Worm (Caenorhabditis elegans) whole organism, mixed stage, embryonic: Measurements from ENCODE around the gene K06H6.2.

ENCODE experiments used
- bed-3 ChIP-seq: fragments of 200-800 bp; sonication (Bioruptor generic); optimal IDR thresholded peaks from 3 replicates; lab custom pipeline; 2018; ENCODE audit warnings: mild to moderate bottlenecking, missing genetic modification characterization, moderate library complexity, missing compliant biosample characterization
- blmp-1 ChIP-seq: fragments of 150-350 bp; optimal IDR thresholded peaks from 2 replicates; lab custom pipeline; 2014; ENCODE audit warnings: missing biosample characterization, missing genetic modification characterization
- ceh-39 ChIP-seq: fragments of 150-350 bp; optimal IDR thresholded peaks from 2 replicates; lab custom pipeline; 2014; ENCODE audit warnings: missing biosample characterization, missing genetic modification characterization
- ceh-43 ChIP-seq: fragments of 200-800 bp; sonication (Bioruptor generic); optimal IDR thresholded peaks from 2 replicates; lab custom pipeline; 2018; ENCODE audit warnings: mild to moderate bottlenecking, missing genetic modification characterization, moderate library complexity, missing compliant biosample characterization
- ceh-83 ChIP-seq: fragments of 200-800 bp; sonication (Bioruptor generic); optimal IDR thresholded peaks from 2 replicates; lab custom pipeline; 2018; ENCODE audit warnings: mild to moderate bottlenecking, missing genetic modification characterization, missing compliant biosample characterization
- ces-1 ChIP-seq: fragments of 150-350 bp; optimal IDR thresholded peaks from 2 replicates; lab custom pipeline; 2014; ENCODE audit warnings: missing biosample characterization, missing genetic modification reagents, missing genetic modification characterization
- cnd-1 ChIP-seq: fragments of 200-800 bp; sonication (Bioruptor generic); optimal IDR thresholded peaks from 2 replicates; lab custom pipeline; 2018; ENCODE audit warnings: mild to moderate bottlenecking, missing genetic modification characterization, missing compliant biosample characterization
- elt-1 ChIP-seq: sonication (generic microtip); optimal IDR thresholded peaks from 2 replicates; lab custom pipeline; 2017; ENCODE audit warnings: missing genetic modification characterization, mild to moderate bottlenecking, missing compliant biosample characterization, antibody characterized with exemption, moderate library complexity, borderline replicate concordance; ENCODE audit not compliant: insufficient read depth
- elt-3 ChIP-seq: fragments of 150-350 bp; optimal IDR thresholded peaks from 2 replicates; lab custom pipeline; 2014; ENCODE audit warnings: missing biosample characterization, missing genetic modification characterization
- flh-1 ChIP-seq: fragments of 200-800 bp; sonication (Bioruptor generic); optimal IDR thresholded peaks from 2 replicates; lab custom pipeline; 2018; ENCODE audit warnings: mild to moderate bottlenecking, missing genetic modification characterization, moderate library complexity, missing compliant biosample characterization
- ham-2 ChIP-seq: fragments of 200-800 bp; sonication (Bioruptor generic); optimal IDR thresholded peaks from 2 replicates; lab custom pipeline; 2018; ENCODE audit warnings: mild to moderate bottlenecking, missing genetic modification characterization, missing compliant biosample characterization
- lin-13 ChIP-seq: fragments of 150-350 bp; optimal IDR thresholded peaks from 2 replicates; lab custom pipeline; 2014; ENCODE audit warnings: missing biosample characterization, missing genetic modification characterization
- lin-32 ChIP-seq: fragments of 200-800 bp; sonication (Bioruptor generic); optimal IDR thresholded peaks from 2 replicates; lab custom pipeline; 2018; ENCODE audit warnings: mild to moderate bottlenecking, missing genetic modification characterization, missing compliant biosample characterization
- lsy-2 ChIP-seq: fragments of 150-350 bp; optimal IDR thresholded peaks from 2 replicates; lab custom pipeline; 2014; ENCODE audit warnings: missing biosample characterization, missing genetic modification characterization
- mab-5 ChIP-seq: fragments of 150-350 bp; optimal IDR thresholded peaks from 2 replicates; lab custom pipeline; 2014; ENCODE audit warnings: missing biosample characterization, missing genetic modification characterization
- mep-1 ChIP-seq: fragments of 150-350 bp; optimal IDR thresholded peaks from 2 replicates; lab custom pipeline; 2017; ENCODE audit warnings: missing biosample characterization, missing genetic modification reagents, missing genetic modification characterization, inconsistent platforms
- mls-2 ChIP-seq: sonication (generic microtip); optimal IDR thresholded peaks from 2 replicates; lab custom pipeline; 2016; ENCODE audit warnings: mild to moderate bottlenecking, missing genetic modification characterization, moderate library complexity, missing compliant biosample characterization
- nhr-12 ChIP-seq: fragments of 150-350 bp; optimal IDR thresholded peaks from 2 replicates; lab custom pipeline; 2014; ENCODE audit warnings: missing biosample characterization, missing genetic modification characterization
- nhr-2 ChIP-seq: fragments of 150-350 bp; optimal IDR thresholded peaks from 2 replicates; lab custom pipeline; 2014; ENCODE audit warnings: missing biosample characterization, missing genetic modification characterization
- nhr-237 ChIP-seq: fragments of 150-350 bp; optimal IDR thresholded peaks from 2 replicates; lab custom pipeline; 2014; ENCODE audit warnings: missing biosample characterization, missing genetic modification characterization
- nhr-76 ChIP-seq: sonication (generic microtip); optimal IDR thresholded peaks from 2 replicates; lab custom pipeline; 2017; ENCODE audit warnings: missing biosample characterization, missing genetic modification characterization
- pha-4 ChIP-seq: fragments of 150-350 bp; optimal IDR thresholded peaks from 2 replicates; lab custom pipeline; 2018; ENCODE audit warnings: missing biosample characterization, missing genetic modification reagents, missing genetic modification characterization
- sem-2 ChIP-seq: fragments of 200-800 bp; sonication (Bioruptor generic); optimal IDR thresholded peaks from 2 replicates; lab custom pipeline; 2018; ENCODE audit warnings: mild to moderate bottlenecking, missing genetic modification characterization, missing compliant biosample characterization
- snpc-4 ChIP-seq: fragments of 150-350 bp; optimal IDR thresholded peaks from 2 replicates; lab custom pipeline; 2014; ENCODE audit warnings: missing biosample characterization, missing genetic modification characterization
- sptf-1 ChIP-seq: sonication (generic microtip); optimal IDR thresholded peaks from 2 replicates; lab custom pipeline; 2017; ENCODE audit warnings: mild to moderate bottlenecking, missing genetic modification characterization, moderate library complexity, missing compliant biosample characterization
- tbx-8 ChIP-seq: fragments of 200-800 bp; sonication (Bioruptor generic); optimal IDR thresholded peaks from 2 replicates; lab custom pipeline; 2018; ENCODE audit warnings: mild to moderate bottlenecking, missing genetic modification characterization, moderate library complexity, missing compliant biosample characterization
- unc-120 ChIP-seq: sonication (generic microtip); optimal IDR thresholded peaks from 2 replicates; lab custom pipeline; 2017; ENCODE audit warnings: missing genetic modification characterization, missing compliant biosample characterization; ENCODE audit not compliant: poor library complexity, severe bottlenecking
- unc-62 ChIP-seq: fragments of 150-350 bp; optimal IDR thresholded peaks from 2 replicates; lab custom pipeline; 2014; ENCODE audit warnings: missing biosample characterization, missing genetic modification reagents, missing genetic modification characterization
- zip-8 ChIP-seq: fragments of 150-350 bp; optimal IDR thresholded peaks from 2 replicates; lab custom pipeline; 2014; ENCODE audit warnings: missing biosample characterization, missing genetic modification characterization

Gene K06H6.2

DNA sequence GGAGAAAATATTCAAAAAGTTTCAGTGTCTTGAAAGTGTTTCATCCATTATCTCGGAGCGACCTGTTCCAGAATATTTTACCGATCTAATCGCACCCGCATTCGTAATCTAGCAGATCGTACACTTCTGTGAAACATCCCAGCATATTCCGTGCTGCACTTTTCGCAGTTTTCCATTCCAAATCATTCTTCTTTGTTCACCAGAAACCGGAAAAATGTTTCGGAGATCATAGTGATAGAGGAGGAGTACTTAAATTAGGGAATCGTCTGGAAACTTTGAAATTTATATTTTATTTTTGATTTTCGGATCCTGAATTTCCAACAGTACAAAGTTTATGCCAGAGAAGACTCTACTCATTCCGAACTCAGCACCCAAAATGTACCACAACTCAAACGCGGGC lies at the start of gene K06H6.2:
Gene K06H6.2, plus strand, starts transcription at position 301 of the 400 bp plus-strand sequence.
- TF ChIP-seq mab-5 (tag; lab: Kevin White, UChicago) (no peak), elt-1 (tag; lab: Kevin White, UChicago) (peak; percentile 72), cnd-1 (tag; lab: Kevin White, UChicago) (no peak)

DNA sequence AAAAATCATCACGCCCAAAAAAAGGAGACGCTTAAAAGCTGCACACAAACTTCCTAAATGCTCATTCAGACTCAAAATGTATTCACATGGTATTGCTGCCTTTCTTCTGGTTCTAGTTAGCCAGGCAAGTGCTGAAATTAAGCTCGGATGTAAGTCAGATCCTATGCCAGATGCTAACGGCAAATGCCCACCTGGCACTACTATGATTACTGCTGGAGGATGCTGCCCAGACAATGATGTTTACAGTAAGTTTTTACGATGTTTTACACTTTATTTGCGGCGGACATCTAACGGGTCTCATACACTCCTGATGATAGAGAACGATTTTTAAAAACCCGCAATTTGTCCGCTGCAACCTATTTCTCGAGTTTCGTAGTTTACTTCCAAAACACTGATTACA lies 49.0 kb upstream of the K06H6.2 start, which contains the start of gene C14C6.5:
Gene C14C6.5, plus strand, starts transcription at position 58 of the 400 bp plus-strand sequence.
- TF ChIP-seq elt-3 (tag; lab: Kevin White, UChicago) (no peak), ham-2 (GFP tag; lab: Kevin White, UChicago) (no peak), ceh-39 (no peak)

DNA sequence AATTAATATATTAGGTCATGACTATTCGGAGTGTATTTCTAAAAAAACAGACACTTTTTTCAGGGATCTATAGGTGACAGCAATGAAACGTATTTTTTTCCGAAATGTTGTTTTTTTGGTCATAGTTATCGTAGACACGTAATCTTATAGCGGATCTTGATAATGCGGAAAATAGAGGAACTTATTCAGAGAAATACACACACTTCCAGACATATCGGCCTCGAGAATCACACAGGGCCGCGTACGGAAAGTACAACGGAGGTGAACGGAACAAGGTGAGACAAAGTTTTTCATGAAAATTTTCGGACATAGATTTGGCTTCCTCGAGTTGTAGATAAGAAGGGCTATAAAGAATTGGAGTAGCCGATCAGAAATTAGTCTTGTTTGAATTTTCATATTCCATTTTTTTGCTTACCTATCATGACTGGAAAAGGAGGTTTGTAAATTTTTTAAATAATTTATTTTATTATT lies 46.5 kb upstream of the K06H6.2 start, which contains the start of gene nhr-155:
Gene nhr-155, plus strand, starts transcription at position 421 of the 471 bp plus-strand sequence.
- TF ChIP-seq elt-1 (tag; lab: Kevin White, UChicago) (peak; percentile 77), ces-1 (GFP tag; lab: Kevin White, UChicago) (no peak)
- TF ChIP-seq, all 35 proteins: peak for 1

DNA sequence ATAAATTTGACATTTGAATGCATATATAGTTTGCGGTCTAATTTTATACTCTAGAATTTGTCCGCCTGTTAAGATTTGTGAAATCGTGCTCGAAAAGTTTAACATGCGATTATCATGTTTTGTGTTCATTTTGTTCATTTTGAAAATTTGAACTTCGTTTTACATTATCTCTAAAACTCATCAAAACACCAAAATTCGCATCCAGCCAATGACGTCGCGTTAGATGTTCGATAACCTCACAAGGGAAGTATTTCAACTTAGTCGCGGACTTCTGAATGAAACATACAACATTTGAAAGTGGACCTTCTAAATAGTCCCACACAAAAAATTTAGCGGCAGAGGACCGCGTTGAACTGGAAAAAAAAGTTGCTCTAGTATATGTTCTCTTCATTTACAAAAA lies 44.1 kb upstream of the K06H6.2 start:
- TF ChIP-seq lin-13 (no peak), cnd-1 (tag; lab: Kevin White, UChicago) (no peak), mls-2 (tag; lab: Kevin White, UChicago) (no peak), ceh-43 (GFP tag; lab: Kevin White, UChicago) (no peak), mep-1 (tag; lab: Kevin White, UChicago) (no peak), nhr-12 (tag; lab: Kevin White, UChicago) (no peak), nhr-237 (tag; lab: Kevin White, UChicago) (no peak), unc-62 (GFP tag; lab: Kevin White, UChicago) (no peak), snpc-4 (tag; lab: Kevin White, UChicago) (no peak), sem-2 (GFP tag; lab: Kevin White, UChicago) (no peak), unc-120 (tag; lab: Kevin White, UChicago) (no peak), lin-32 (GFP tag; lab: Kevin White, UChicago) (no peak), lsy-2 (no peak), mab-5 (tag; lab: Kevin White, UChicago) (no peak), zip-8 (tag; lab: Kevin White, UChicago) (no peak)

DNA sequence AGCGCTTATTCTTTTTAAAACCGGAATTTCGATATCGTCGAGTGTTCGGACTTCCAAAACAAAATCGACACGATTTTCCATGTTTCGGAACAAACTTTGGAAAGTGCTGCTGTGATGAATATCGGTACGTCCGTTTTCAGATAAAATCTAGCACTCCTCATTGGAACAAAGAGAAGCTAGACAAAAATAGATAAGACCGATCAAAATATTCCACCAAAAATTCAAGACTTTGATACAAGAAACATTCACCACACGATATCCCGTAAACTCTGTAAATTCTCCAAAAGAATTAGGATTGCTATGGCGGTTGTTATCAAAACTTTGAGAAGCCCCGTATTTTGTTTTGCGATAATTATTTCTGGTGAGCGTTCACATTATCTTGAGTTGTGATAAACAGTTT lies 42.4 kb upstream of the K06H6.2 start, which contains the start of gene C14C6.3:
Gene C14C6.3, plus strand, starts transcription at position 301 of the 400 bp plus-strand sequence.
- TF ChIP-seq ceh-83 = no peak
- TF ChIP-seq sem-2 (GFP tag; lab: Kevin White, UChicago) = no peak
- no peak for TF ChIP-seq pha-4 (tag; lab: Kevin White, UChicago)
- no peak for TF ChIP-seq ces-1 (GFP tag; lab: Kevin White, UChicago)
- no peak for TF ChIP-seq bed-3 (GFP tag; lab: Kevin White, UChicago)
- no peak for TF ChIP-seq flh-1 (GFP tag; lab: Kevin White, UChicago)
- TF ChIP-seq blmp-1 (tag; lab: Kevin White, UChicago) = no peak
- TF ChIP-seq ham-2 (GFP tag; lab: Kevin White, UChicago) = no peak
- no peak for TF ChIP-seq tbx-8 (GFP tag; lab: Kevin White, UChicago)
- TF ChIP-seq sptf-1 (tag; lab: Kevin White, UChicago) = no peak
- TF ChIP-seq lin-32 (GFP tag; lab: Kevin White, UChicago) = no peak
- no peak for TF ChIP-seq ceh-43 (GFP tag; lab: Kevin White, UChicago)
- no peak for TF ChIP-seq elt-3 (tag; lab: Kevin White, UChicago)
- TF ChIP-seq nhr-12 (tag; lab: Kevin White, UChicago) = no peak
- no peak for TF ChIP-seq nhr-76 (tag; lab: Kevin White, UChicago)
- TF ChIP-seq nhr-2 (tag; lab: Kevin White, UChicago) = no peak
- no peak for TF ChIP-seq unc-120 (tag; lab: Kevin White, UChicago)
- no peak for TF ChIP-seq ceh-39
- no peak for TF ChIP-seq zip-8 (tag; lab: Kevin White, UChicago)
